Fruit fly (Drosophila melanogaster): ENCODE measurements around the gene eEF1gamma.

eEF1gamma gene

dm6 chr3R:29204612-29205480 is 15.1 kb upstream of the eEF1gamma start (continued):
- TF ChIP-seq Hr3 (GFP tag; optimal IDR thresholded peaks at IDR 0.05) (peak; percentile 56), pfk (GFP tag; optimal IDR thresholded peaks at IDR 0.05) (no peak), CG10462 (GFP tag; optimal IDR thresholded peaks at IDR 0.05) (peak; percentile 41), B-H2 (GFP tag; optimal IDR thresholded peaks at IDR 0.05) (no peak), CG15601 (tag; optimal IDR thresholded peaks at IDR 0.05) (peak; percentile 79), kah (GFP tag; optimal IDR thresholded peaks at IDR 0.05) (peak; percentile 52), pnt (GFP tag; optimal IDR thresholded peaks at IDR 0.05) (peak; percentile 64), tx (GFP tag; optimal IDR thresholded peaks at IDR 0.05) (peak; percentile 62), Ravus (GFP tag; IDR thresholded peaks at IDR 0.05) (no peak), CG31441 (GFP tag; IDR thresholded peaks at IDR 0.05) (peak; percentile 88), dmrt11E (tag; optimal IDR thresholded peaks at IDR 0.05) (peak; percentile 76), pum (GFP tag; optimal IDR thresholded peaks at IDR 0.05) (peak; percentile 80), Abd-B (GFP tag; optimal IDR thresholded peaks at IDR 0.05) (peak; percentile 75), CG31365 (tag; optimal IDR thresholded peaks at IDR 0.05) (peak; percentile 41), amos (GFP tag; IDR thresholded peaks at IDR 0.05; ENCODE audit: partially characterized antibody) (no peak), Dp (GFP tag; optimal IDR thresholded peaks at IDR 0.05) (no peak), nerfin-2 (GFP tag; IDR thresholded peaks at IDR 0.05; ENCODE audit: partially characterized antibody) (no peak), zfh2 (GFP tag; optimal IDR thresholded peaks at IDR 0.05) (no peak), NC2β (GFP tag; optimal IDR thresholded peaks at IDR 0.05) (peak; percentile 68), tio (GFP tag; optimal IDR thresholded peaks at IDR 0.05) (peak; percentile 41), cwo (GFP tag; optimal IDR thresholded peaks at IDR 0.05) (peak; percentile 21), CG12104 (GFP tag; optimal IDR thresholded peaks at IDR 0.05) (peak; percentile 46), sd (tag; optimal IDR thresholded peaks at IDR 0.05) (peak; percentile 18), Meics (GFP tag; optimal IDR thresholded peaks at IDR 0.05) (peak; percentile 42), ap (GFP tag; IDR thresholded peaks at IDR 0.05) (peak; percentile 68), CG32772 (GFP tag; IDR thresholded peaks at IDR 0.05) (peak; percentile 71), Xrp1 (GFP tag; IDR thresholded peaks at IDR 0.05) (peak; percentile 89), tll (GFP tag; optimal IDR thresholded peaks at IDR 0.05) (no peak), ci (GFP tag; IDR thresholded peaks at IDR 0.05) (peak; percentile 92), CG30020 (tag; optimal IDR thresholded peaks at IDR 0.05) (peak; percentile 1), vnd (GFP tag; IDR thresholded peaks at IDR 0.05; ENCODE audit: partially characterized antibody) (no peak), bowl (GFP tag; IDR thresholded peaks at IDR 0.05) (no peak), luna (GFP tag; optimal IDR thresholded peaks at IDR 0.05) (no peak), Hey (tag; optimal IDR thresholded peaks at IDR 0.05) (no peak), ham (GFP tag; IDR thresholded peaks at IDR 0.05) (no peak), Rfx (GFP tag; IDR thresholded peaks at IDR 0.05) (peak; percentile 60), Adf1 (GFP tag; IDR thresholded peaks at IDR 0.05) (no peak; the same call in 1 of the 2 replicates), phol (tag; optimal IDR thresholded peaks at IDR 0.05) (peak; percentile 87), Dip2 (GFP tag; IDR thresholded peaks at IDR 0.05) (no peak), cg (GFP tag; optimal IDR thresholded peaks at IDR 0.05) (peak; percentile 54), tin (GFP tag; optimal IDR thresholded peaks at IDR 0.05) (peak; percentile 80), CG17912 (GFP tag; optimal IDR thresholded peaks at IDR 0.05) (no peak), salm (tag; optimal IDR thresholded peaks at IDR 0.05) (peak; percentile 59), CG6683 (GFP tag; optimal IDR thresholded peaks at IDR 0.05) (peak; percentile 23), CG10209 (GFP tag; optimal IDR thresholded peaks at IDR 0.05) (peak; percentile 68), nerfin-1 (tag; optimal IDR thresholded peaks at IDR 0.05) (peak; percentile 72), CG4404 (GFP tag; IDR thresholded peaks at IDR 0.05) (peak; percentile 35; the same call in 1 of the 2 replicates), tup (GFP tag; optimal IDR thresholded peaks at IDR 0.05) (no peak), Drgx (GFP tag; IDR thresholded peaks at IDR 0.05) (peak; percentile 62)

Measured in whole organism, embryonic.